Worm (Caenorhabditis elegans): ENCODE measurements around the gene Y43B11AR.1.

DNA sequence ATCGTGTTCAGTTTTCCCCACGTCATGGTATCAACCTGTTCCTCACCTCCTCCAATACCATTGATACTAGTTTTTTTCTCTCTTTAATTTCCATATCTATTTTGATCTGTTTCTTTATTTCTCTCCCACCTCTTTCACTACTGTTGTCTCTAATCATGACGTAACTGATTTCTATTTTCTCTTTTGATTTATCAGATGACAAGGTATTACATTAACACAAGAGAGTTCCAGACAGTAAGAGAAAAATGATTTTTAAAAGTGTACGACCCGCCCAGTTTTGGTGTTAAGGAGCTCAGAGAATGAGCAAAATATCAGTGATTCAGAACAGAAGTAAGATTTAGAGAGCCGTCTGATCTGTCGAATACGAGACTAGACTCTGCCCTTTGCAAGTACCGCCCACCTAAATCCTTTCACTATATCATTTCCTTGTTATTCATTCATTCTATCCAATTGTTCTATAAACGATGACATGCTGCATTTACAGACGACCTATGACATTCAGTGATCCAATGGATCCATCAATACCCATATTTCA lies 31.6 kb upstream of the Y43B11AR.1 start, which contains the start of gene nhr-105:
- TF ChIP-seq nfya-1 (tag; optimal IDR thresholded peaks at IDR 0.05), result no peak
- no peak for TF ChIP-seq ceh-30 (tag; optimal IDR thresholded peaks at IDR 0.05)
- no peak for TF ChIP-seq pros-1 (tag; optimal IDR thresholded peaks at IDR 0.05)
- no peak for TF ChIP-seq pqm-1 (tag; optimal IDR thresholded peaks at IDR 0.05)
- no peak for TF ChIP-seq nhr-11 (tag; optimal IDR thresholded peaks at IDR 0.05)
- TF ChIP-seq ceh-9 (tag; optimal IDR thresholded peaks at IDR 0.05), result no peak
- TF ChIP-seq C38D4.7 (GFP tag; optimal IDR thresholded peaks at IDR 0.05), result no peak
- TF ChIP-seq sox-4 (tag; optimal IDR thresholded peaks at IDR 0.05), result no peak
- TF ChIP-seq che-1 (tag; optimal IDR thresholded peaks at IDR 0.05), result no peak
- TF ChIP-seq ceh-19 (GFP tag; optimal IDR thresholded peaks at IDR 0.05), result no peak
- no peak for TF ChIP-seq pat-9 (tag; optimal IDR thresholded peaks at IDR 0.05)
- no peak for TF ChIP-seq unc-3 (GFP tag; conservative IDR thresholded peaks at IDR 0.05)
- no peak for TF ChIP-seq unc-3 (tag; optimal IDR thresholded peaks at IDR 0.05)
- TF ChIP-seq gmeb-2 (tag; optimal IDR thresholded peaks at IDR 0.05), result no peak
- no peak for TF ChIP-seq pha-4 (tag; optimal IDR thresholded peaks at IDR 0.05)
